Worm (Caenorhabditis elegans) whole organism, early embryonic: Measurements from ENCODE around the gene C54E4.12.

Experiments used
- ets-7 ChIP-seq: sonication (generic microtip); optimal IDR thresholded peaks from 2 replicates; lab custom pipeline; 2016; ENCODE audit warnings: missing genotype, missing genetic modification characterization, missing compliant biosample characterization
- flt-1 ChIP-seq: fragments of 200-800 bp; sonication (Bioruptor generic); IDR thresholded peaks from 2 replicates; pipeline ENCODE4 v1.3.6; 2022; ENCODE audit warnings: missing genetic modification characterization, missing compliant biosample characterization
- hnd-1 ChIP-seq: sonication (generic microtip); optimal IDR thresholded peaks from 2 replicates; lab custom pipeline; 2016; ENCODE audit warnings: missing genetic modification characterization, missing compliant biosample characterization
- sea-1 ChIP-seq: fragments of 200-800 bp; sonication (Bioruptor generic); conservative IDR thresholded peaks from 2 replicates; pipeline ENCODE4 v1.3.6; 2022; ENCODE audit warnings: missing genetic modification characterization, missing compliant biosample characterization
- tra-4 ChIP-seq: sonication (generic microtip); optimal IDR thresholded peaks from 2 replicates; lab custom pipeline; 2017; ENCODE audit warnings: missing genetic modification characterization, missing compliant biosample characterization

DNA sequence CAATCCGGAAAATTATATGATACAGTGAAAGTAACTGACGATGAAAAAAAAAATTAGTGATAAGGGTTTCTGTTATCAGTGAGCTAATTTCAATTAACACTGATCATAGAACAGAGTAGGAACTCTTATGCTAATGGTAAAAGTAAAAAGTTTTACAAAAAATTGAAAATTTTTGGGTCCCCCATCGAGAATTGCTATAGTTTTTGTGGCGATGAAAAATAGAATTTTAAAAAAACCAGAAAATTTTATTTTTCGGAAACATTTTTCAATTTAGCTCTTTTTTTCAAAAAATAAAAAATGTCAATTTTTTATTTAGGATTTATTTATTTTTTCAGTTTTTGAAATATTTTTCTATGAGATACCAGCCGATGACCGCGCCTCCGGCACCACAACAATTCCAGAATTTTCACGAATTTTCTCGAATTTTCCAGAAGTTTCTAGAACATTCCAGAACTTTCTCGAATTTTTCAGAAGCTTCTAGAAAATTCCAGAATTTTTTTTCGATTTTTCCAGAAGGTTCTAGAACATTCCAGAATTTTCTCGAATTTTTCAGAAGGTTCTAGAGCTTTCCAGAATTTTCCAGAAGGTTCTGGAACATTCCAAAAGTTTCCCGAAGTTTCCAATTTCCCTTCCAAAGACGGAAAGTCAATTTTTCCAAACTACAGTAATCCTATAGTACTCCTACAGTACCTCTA is 26.9 kb downstream of the C54E4.12 start, which contains the start of gene C23H5.8:
- TF ChIP-seq hnd-1 (tag; lab: Kevin White, UChicago) (no peak), flt-1 (GFP tag; lab: Robert Waterston, UW) (no peak), ets-7 (tag; lab: Kevin White, UChicago) (no peak), sea-1 (no peak), tra-4 (tag; lab: Kevin White, UChicago) (no peak)
